Worm (Caenorhabditis elegans): ENCODE results near the gene C27H5.6.

DNA sequence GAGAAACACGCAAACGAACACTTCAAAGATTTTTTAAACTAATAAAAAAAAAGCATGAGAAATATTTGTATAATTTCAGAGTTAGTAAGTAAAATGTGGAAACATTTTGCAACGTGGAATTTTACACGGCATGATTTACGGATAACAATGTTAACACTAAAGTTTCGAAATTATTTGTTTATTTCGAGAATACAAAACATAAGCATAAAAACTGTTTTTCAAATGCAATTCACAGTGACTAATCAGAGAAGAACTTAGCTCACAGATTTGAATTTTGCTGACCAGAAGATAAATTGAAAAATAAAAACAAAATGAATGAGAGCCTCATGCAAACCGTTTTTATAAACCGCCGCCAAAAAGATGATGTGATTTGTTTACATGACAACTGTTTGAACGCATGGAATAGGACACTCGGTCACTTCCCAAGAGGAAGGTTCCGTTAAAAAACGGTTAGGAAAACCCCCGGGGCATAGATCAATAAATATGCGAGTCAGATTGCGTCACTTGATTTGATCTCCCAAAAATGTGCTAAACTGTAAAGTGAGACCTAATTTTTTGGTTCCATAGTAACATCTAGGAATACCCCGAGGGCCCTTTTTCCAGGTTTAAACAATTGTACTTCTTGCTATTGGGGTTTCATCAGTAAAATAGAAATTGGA lies 39.0 kb upstream of the C27H5.6 start, which contains the start of gene clh-3:
- TF ChIP-seq aly-2 (tag; optimal IDR thresholded peaks at IDR 0.05) (no peak), pha-4 (GFP tag; IDR thresholded peaks at IDR 0.05) (no peak), pha-4 (tag; optimal IDR thresholded peaks at IDR 0.05) (no peak), R02D3.7 (tag; optimal IDR thresholded peaks at IDR 0.05) (no peak), zip-2 (tag; optimal IDR thresholded peaks at IDR 0.05) (no peak), lin-39 (tag; optimal IDR thresholded peaks at IDR 0.05) (no peak), nhr-76 (tag; optimal IDR thresholded peaks at IDR 0.05) (no peak), zag-1 (tag; optimal IDR thresholded peaks at IDR 0.05) (no peak), duxl-1 (tag; optimal IDR thresholded peaks at IDR 0.05; ENCODE audit: poor library complexity) (no peak)

Measured in whole organism, L4 larva.